Fruit fly (Drosophila melanogaster) whole organism: ENCODE data around the gene cmb.

Experiments used
- CG8478 ChIP-seq: fragments of >200 bp; optimal IDR thresholded peaks from 2 replicates; lab custom pipeline; 2018; ENCODE audit warnings: inconsistent platforms
- EcR ChIP-seq, 2 experiments: fragments of >200 bp; optimal IDR thresholded peaks; 2 replicates each; lab custom pipeline; 2017; ENCODE audit warnings: missing biosample characterization in 2 of 2, missing genetic modification characterization in 2 of 2, missing genetic modification reagents in 2 of 2
- pan ChIP-seq: fragments of >200 bp; optimal IDR thresholded peaks from 2 replicates; lab custom pipeline; 2017

DNA sequence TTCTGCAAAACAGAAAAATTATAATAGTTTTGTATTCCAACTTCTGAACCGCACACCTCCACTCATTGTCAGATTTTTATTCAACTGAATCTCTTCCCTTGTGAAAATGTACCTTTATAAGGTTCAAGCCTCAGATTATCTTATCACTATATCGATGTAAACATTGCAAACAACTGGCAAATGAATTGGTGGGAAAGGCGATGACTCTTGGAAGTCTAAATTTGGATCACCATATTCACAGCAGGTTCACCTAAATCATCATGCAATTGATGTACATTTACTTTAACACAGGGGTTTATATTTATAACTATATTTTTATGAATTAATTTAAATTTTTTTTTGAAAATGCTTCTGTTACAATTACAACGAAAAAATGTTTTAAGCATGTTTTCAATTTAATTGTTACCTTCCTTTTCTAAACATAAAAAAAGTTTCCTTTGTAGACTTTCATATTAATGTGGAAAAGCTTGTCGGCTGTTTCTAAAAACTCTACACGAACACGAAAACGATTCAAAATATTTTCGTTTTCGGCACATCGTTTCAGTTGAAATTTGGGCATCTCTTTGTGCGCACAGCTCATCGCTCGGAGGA lies 1.9 kb upstream of the cmb start, which contains the start of the genes CG10140 and CG14109:
- TF ChIP-seq EcR (GFP tag; optimal IDR thresholded peaks at IDR 0.05; lab: Kevin White, UChicago) (no peak), pan (lab: Kevin White, UChicago) (no peak), CG8478 (no peak)
